Worm (Caenorhabditis elegans): ENCODE measurements around the gene set-3.

Gene set-3

ce11 chrIII:9698635-9699396 lies 4.4 kb upstream of the set-3 start (continued):
- TF ChIP-seq ztf-4 (tag; optimal IDR thresholded peaks at IDR 0.05) (peak; percentile 20), ztf-1 (GFP tag; conservative IDR thresholded peaks at IDR 0.05) (no peak), nhr-23 (tag; optimal IDR thresholded peaks at IDR 0.05) (no peak), lin-11 (tag; optimal IDR thresholded peaks at IDR 0.05) (no peak), F13H6.1 (tag; optimal IDR thresholded peaks at IDR 0.05) (peak; percentile 36), R02D3.7 (tag; optimal IDR thresholded peaks at IDR 0.05) (no peak), nhr-12 (tag; optimal IDR thresholded peaks at IDR 0.05) (no peak), gmeb-1 (tag; optimal IDR thresholded peaks at IDR 0.05) (no peak), lin-13 (GFP tag; optimal IDR thresholded peaks at IDR 0.05) (no peak), ceh-16 (tag; optimal IDR thresholded peaks at IDR 0.05) (no peak), unc-39 (tag; optimal IDR thresholded peaks at IDR 0.05) (no peak), blmp-1 (tag; optimal IDR thresholded peaks at IDR 0.05; ENCODE audit: insufficient read depth) (no peak), nhr-21 (tag; optimal IDR thresholded peaks at IDR 0.05) (peak; percentile 71), lin-39 (tag; optimal IDR thresholded peaks at IDR 0.05) (no peak), ZK546.5 (tag; optimal IDR thresholded peaks at IDR 0.05) (no peak), aly-2 (tag; optimal IDR thresholded peaks at IDR 0.05) (no peak), crh-2 (tag; optimal IDR thresholded peaks at IDR 0.05) (no peak), sma-9 (GFP tag; optimal IDR thresholded peaks at IDR 0.05) (peak; percentile 44), sma-9 (tag; optimal IDR thresholded peaks at IDR 0.05) (no peak), ztf-11 (tag; optimal IDR thresholded peaks at IDR 0.05) (no peak)

ce11 chrIII:9697886-9698285 lies 3.5 kb upstream of the set-3 start:
- TF ChIP-seq nhr-129 (tag; optimal IDR thresholded peaks at IDR 0.05) (peak; percentile 21), ztf-1 (GFP tag; conservative IDR thresholded peaks at IDR 0.05) (no peak)

DNA sequence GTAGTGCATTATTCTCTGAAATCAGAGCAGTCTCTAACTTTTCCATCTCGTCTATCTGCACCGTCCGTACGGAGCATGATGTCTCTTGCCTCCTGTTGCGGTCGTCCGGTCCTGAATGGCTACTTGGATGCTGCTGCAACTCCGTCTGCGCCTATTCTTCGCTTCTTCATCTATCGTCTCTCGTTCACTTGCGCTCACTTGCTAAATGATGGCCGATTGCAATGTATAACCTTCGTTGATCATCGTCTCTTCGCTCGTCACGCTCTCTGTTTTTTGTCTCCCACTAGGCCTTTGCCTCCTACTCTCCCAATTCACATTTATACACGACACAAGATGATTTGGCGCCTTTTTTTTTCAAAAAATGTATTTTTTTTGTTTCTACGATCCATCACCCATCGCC lies 2.9 kb upstream of the set-3 start:
- no peak for TF ChIP-seq unc-62 (GFP tag; optimal IDR thresholded peaks at IDR 0.05)
- TF ChIP-seq ztf-4 (tag; optimal IDR thresholded peaks at IDR 0.05) = no peak
- peak; percentile 19 for TF ChIP-seq lin-11 (tag; optimal IDR thresholded peaks at IDR 0.05)
- no peak for TF ChIP-seq ztf-1 (GFP tag; conservative IDR thresholded peaks at IDR 0.05)
- TF ChIP-seq F13H6.1 (tag; optimal IDR thresholded peaks at IDR 0.05) = peak; percentile 76
- TF ChIP-seq zag-1 (tag; optimal IDR thresholded peaks at IDR 0.05) = peak; percentile 16
- TF ChIP-seq nhr-129 (tag; optimal IDR thresholded peaks at IDR 0.05) = peak; percentile 84
- TF ChIP-seq nhr-21 (tag; optimal IDR thresholded peaks at IDR 0.05) = no peak
- no peak for TF ChIP-seq ZK546.5 (tag; optimal IDR thresholded peaks at IDR 0.05)
- TF ChIP-seq sma-9 (GFP tag; optimal IDR thresholded peaks at IDR 0.05) = peak; percentile 55
- TF ChIP-seq sma-9 (tag; optimal IDR thresholded peaks at IDR 0.05) = no peak
- TF ChIP-seq nhr-23 (tag; optimal IDR thresholded peaks at IDR 0.05) = no peak
- TF ChIP-seq lin-39 (tag; optimal IDR thresholded peaks at IDR 0.05) = no peak
- no peak for TF ChIP-seq elt-3 (tag; optimal IDR thresholded peaks at IDR 0.05)
- no peak for TF ChIP-seq ama-1 (optimal IDR thresholded peaks at IDR 0.05)
- TF ChIP-seq alr-1 (tag; optimal IDR thresholded peaks at IDR 0.05) = no peak
- TF ChIP-seq mdl-1 (tag; optimal IDR thresholded peaks at IDR 0.05) = peak in 1 of 2 experiments; percentile 64
- TF ChIP-seq lsy-2 (tag; optimal IDR thresholded peaks at IDR 0.05) = peak; percentile 34 to 59
- TF ChIP-seq nhr-25 (tag; optimal IDR thresholded peaks at IDR 0.05) = peak; percentile 21
- no peak for TF ChIP-seq snpc-4 (tag; optimal IDR thresholded peaks at IDR 0.05)
- no peak for TF ChIP-seq nhr-237 (tag; optimal IDR thresholded peaks at IDR 0.05)
- peak; percentile 48 for TF ChIP-seq unc-55 (GFP tag; optimal IDR thresholded peaks at IDR 0.05)
- TF ChIP-seq mbf-1 (tag; optimal IDR thresholded peaks at IDR 0.05) = no peak
- TF ChIP-seq nhr-77 (tag; optimal IDR thresholded peaks at IDR 0.05) = no peak
- TF ChIP-seq egl-27 (tag; optimal IDR thresholded peaks at IDR 0.05) = no peak
- TF ChIP-seq C34F6.9 (tag; optimal IDR thresholded peaks at IDR 0.05) = peak; percentile 67
- TF ChIP-seq lin-13 (GFP tag; optimal IDR thresholded peaks at IDR 0.05) = peak; percentile 12
- TF ChIP-seq peb-1 (tag; optimal IDR thresholded peaks at IDR 0.05) = no peak
- TF ChIP-seq ceh-16 (tag; optimal IDR thresholded peaks at IDR 0.05) = no peak
- TF ChIP-seq aly-2 (tag; optimal IDR thresholded peaks at IDR 0.05) = no peak
- no peak for TF ChIP-seq nhr-11 (tag; optimal IDR thresholded peaks at IDR 0.05)
- no peak for TF ChIP-seq R02D3.7 (tag; optimal IDR thresholded peaks at IDR 0.05)
- TF ChIP-seq Y55F3AM.14 (GFP tag; optimal IDR thresholded peaks at IDR 0.05) = no peak
- TF ChIP-seq fos-1 (tag; optimal IDR thresholded peaks at IDR 0.05) = peak; percentile 89
- TF ChIP-seq nhr-10 (tag; optimal IDR thresholded peaks at IDR 0.05) = no peak
- TF ChIP-seq sma-3 (GFP tag; optimal IDR thresholded peaks at IDR 0.05) = no peak
- no peak for TF ChIP-seq elt-1 (tag; optimal IDR thresholded peaks at IDR 0.05)
- no peak for TF ChIP-seq sem-4 (tag; optimal IDR thresholded peaks at IDR 0.05)
- TF ChIP-seq gmeb-1 (tag; optimal IDR thresholded peaks at IDR 0.05) = no peak
- TF ChIP-seq ceh-82 (tag; optimal IDR thresholded peaks at IDR 0.05) = no peak
- TF ChIP-seq crh-2 (tag; optimal IDR thresholded peaks at IDR 0.05) = peak; percentile 70
- TF ChIP-seq unc-39 (tag; optimal IDR thresholded peaks at IDR 0.05) = no peak
- no peak for TF ChIP-seq mab-5 (tag; optimal IDR thresholded peaks at IDR 0.05)
